Fruit fly (Drosophila melanogaster): Measurements from ENCODE around the gene CG3091.

DNA sequence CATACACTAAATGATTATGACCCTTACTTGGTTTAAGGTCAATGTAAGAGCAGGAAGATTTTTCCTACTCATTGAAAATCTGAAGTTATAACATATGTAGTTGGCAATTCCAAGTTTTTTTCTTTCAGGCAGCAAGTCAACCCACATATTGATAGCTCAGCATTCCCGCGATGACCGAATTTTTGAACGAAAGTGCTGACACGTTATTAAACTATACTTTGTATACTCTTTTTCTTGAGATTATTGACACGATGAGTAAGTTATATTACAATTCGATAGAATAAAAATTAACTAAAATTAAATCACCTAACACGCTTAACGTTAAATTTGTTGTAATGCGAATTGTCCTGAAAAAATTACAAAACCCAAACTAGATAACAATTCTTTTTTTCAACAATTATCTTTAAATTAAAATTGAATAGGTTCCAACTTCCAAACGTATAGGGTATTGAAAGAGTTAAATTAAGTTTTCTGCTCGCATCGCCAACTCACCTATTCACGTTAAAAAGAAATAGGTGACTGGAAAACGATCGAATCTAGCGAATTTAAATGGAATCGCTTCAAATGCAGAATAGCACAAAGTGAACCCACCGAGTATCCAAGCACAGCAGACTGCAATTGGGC, 21.4 kb upstream of the CG3091 start, which contains the start of gene Vml:
- TF ChIP-seq usp (GFP tag; optimal IDR thresholded peaks at IDR 0.05) (no peak), psq (optimal IDR thresholded peaks at IDR 0.05) (no peak), pan (optimal IDR thresholded peaks at IDR 0.05) (no peak), EcR (GFP tag; optimal IDR thresholded peaks at IDR 0.05) (no peak), Dll (optimal IDR thresholded peaks at IDR 0.05) (no peak), CG8478 (optimal IDR thresholded peaks at IDR 0.05) (no peak)
